Fruit fly (Drosophila melanogaster): ENCODE measurements around the gene CG15210.

Gene CG15210

dm6 chrX:10832369-10832768, 6.7 kb upstream of the CG15210 start (continued):
- no peak for TF ChIP-seq z (GFP tag; IDR thresholded peaks at IDR 0.05)
- TF ChIP-seq gt (GFP tag; IDR thresholded peaks at IDR 0.05): no peak; the same call in 1 of the 2 replicates
- TF ChIP-seq ftz-f1 (GFP tag; optimal IDR thresholded peaks at IDR 0.05): no peak
- no peak for TF ChIP-seq CG34376 (GFP tag; optimal IDR thresholded peaks at IDR 0.05)
- peak; percentile 20 for TF ChIP-seq Usf (GFP tag; optimal IDR thresholded peaks at IDR 0.05)
- peak; percentile 24 for TF ChIP-seq CG12219 (GFP tag; optimal IDR thresholded peaks at IDR 0.05)
- peak; percentile 77 for TF ChIP-seq ci (GFP tag; IDR thresholded peaks at IDR 0.05)
- peak; percentile 83 for TF ChIP-seq CG2199 (GFP tag; IDR thresholded peaks at IDR 0.05)
- TF ChIP-seq CG14441 (GFP tag; IDR thresholded peaks at IDR 0.05): peak; percentile 75
- TF ChIP-seq slp2 (GFP tag; optimal IDR thresholded peaks at IDR 0.05): peak; percentile 37
- peak; percentile 83 for TF ChIP-seq sens (GFP tag)
- no peak for TF ChIP-seq CG1529 (GFP tag; optimal IDR thresholded peaks at IDR 0.05)
- no peak for TF ChIP-seq fd64A (GFP tag; optimal IDR thresholded peaks at IDR 0.05)
- TF ChIP-seq CG3163 (GFP tag; optimal IDR thresholded peaks at IDR 0.05): peak; percentile 14
- peak; percentile 58 for TF ChIP-seq kay (GFP tag; optimal IDR thresholded peaks at IDR 0.05)
- TF ChIP-seq Neu2 (GFP tag; optimal IDR thresholded peaks at IDR 0.05; ENCODE audit: borderline replicate concordance): no peak
- TF ChIP-seq corto (GFP tag; optimal IDR thresholded peaks at IDR 0.05): no peak
- peak; percentile 41; the same call in 1 of the 2 replicates for TF ChIP-seq Rx (GFP tag; IDR thresholded peaks at IDR 0.05)
- no peak for TF ChIP-seq CG8359 (GFP tag; optimal IDR thresholded peaks at IDR 0.05; ENCODE audit: borderline replicate concordance)
- TF ChIP-seq Mrtf (GFP tag; IDR thresholded peaks at IDR 0.05): peak; percentile 66; the same call in 2 of the 3 replicates
- peak; percentile 22; the same call in 1 of the 2 replicates for TF ChIP-seq al (GFP tag; IDR thresholded peaks at IDR 0.05)
- TF ChIP-seq CG10209 (GFP tag; optimal IDR thresholded peaks at IDR 0.05): peak; percentile 57
- no peak for TF ChIP-seq CG14667 (GFP tag; IDR thresholded peaks at IDR 0.05)
- TF ChIP-seq CG7928 (GFP tag; optimal IDR thresholded peaks at IDR 0.05): no peak
- TF ChIP-seq Hr39 (optimal IDR thresholded peaks at IDR 0.05): no peak
- peak; percentile 61 for TF ChIP-seq CG15269 (tag; optimal IDR thresholded peaks at IDR 0.05)
- TF ChIP-seq CG30020 (tag; optimal IDR thresholded peaks at IDR 0.05): no peak
- TF ChIP-seq BEAF-32 (GFP tag; optimal IDR thresholded peaks at IDR 0.05): no peak
- TF ChIP-seq CG5180 (GFP tag; optimal IDR thresholded peaks at IDR 0.05): no peak
- no peak for TF ChIP-seq CG9797 (GFP tag; optimal IDR thresholded peaks at IDR 0.05)
- peak; percentile 37 for TF ChIP-seq CG4854 (GFP tag; optimal IDR thresholded peaks at IDR 0.05)
- TF ChIP-seq D19B (GFP tag; optimal IDR thresholded peaks at IDR 0.05): no peak
- TF ChIP-seq CG13775 (GFP tag; optimal IDR thresholded peaks at IDR 0.05): peak; percentile 20
- peak; percentile 6 for TF ChIP-seq Asciz (GFP tag; optimal IDR thresholded peaks at IDR 0.05)
- TF ChIP-seq E2f1 (GFP tag; IDR thresholded peaks at IDR 0.05): peak; percentile 64
- TF ChIP-seq CG17568 (GFP tag; optimal IDR thresholded peaks at IDR 0.05): no peak
- TF ChIP-seq bbx (GFP tag; IDR thresholded peaks at IDR 0.05; ENCODE audit: partially characterized antibody): peak; percentile 28; the same call in 1 of the 2 replicates
- no peak for TF ChIP-seq vnd (GFP tag; IDR thresholded peaks at IDR 0.05; ENCODE audit: partially characterized antibody)
- TF ChIP-seq CG6813 (GFP tag; optimal IDR thresholded peaks at IDR 0.05): peak; percentile 25
- peak; percentile 67 for TF ChIP-seq Ptx1 (GFP tag; IDR thresholded peaks at IDR 0.05)
- peak; percentile 20 for TF ChIP-seq Six4 (GFP tag; optimal IDR thresholded peaks at IDR 0.05)
- peak; percentile 69 for TF ChIP-seq CG11247 (GFP tag; IDR thresholded peaks at IDR 0.05)
- TF ChIP-seq Antp (GFP tag; optimal IDR thresholded peaks at IDR 0.05): peak; percentile 63
- peak; percentile 98 for TF ChIP-seq Ets65A (GFP tag)
- no peak for TF ChIP-seq exex (tag; optimal IDR thresholded peaks at IDR 0.05)
- no peak for TF ChIP-seq Poxn (GFP tag; IDR thresholded peaks at IDR 0.05)
- peak; percentile 36; the same call in 1 of the 3 replicates for TF ChIP-seq Aef1 (GFP tag; IDR thresholded peaks at IDR 0.05)
- TF ChIP-seq sc (optimal IDR thresholded peaks at IDR 0.05): no peak
- no peak for TF ChIP-seq sc (GFP tag; optimal IDR thresholded peaks at IDR 0.05)
- TF ChIP-seq eve (GFP tag; optimal IDR thresholded peaks at IDR 0.05): no peak
- peak; percentile 40; the same call in 1 of the 2 replicates for TF ChIP-seq CG5953 (GFP tag; IDR thresholded peaks at IDR 0.05)
- TF ChIP-seq CG10565 (GFP tag; optimal IDR thresholded peaks at IDR 0.05): no peak

All from whole organism, embryonic.